Worm (Caenorhabditis elegans): ENCODE results near the gene rps-9.

- no peak for TF ChIP-seq ama-1 (optimal IDR thresholded peaks at IDR 0.05)
- TF ChIP-seq tra-4 (tag; optimal IDR thresholded peaks at IDR 0.05): no peak
Observed at ce11 chrII:11155400-11155799, 29.2 kb upstream of the rps-9 start.
